Fruit fly (Drosophila melanogaster): ENCODE data around the gene RpL34a.

The RpL34a gene

DNA sequence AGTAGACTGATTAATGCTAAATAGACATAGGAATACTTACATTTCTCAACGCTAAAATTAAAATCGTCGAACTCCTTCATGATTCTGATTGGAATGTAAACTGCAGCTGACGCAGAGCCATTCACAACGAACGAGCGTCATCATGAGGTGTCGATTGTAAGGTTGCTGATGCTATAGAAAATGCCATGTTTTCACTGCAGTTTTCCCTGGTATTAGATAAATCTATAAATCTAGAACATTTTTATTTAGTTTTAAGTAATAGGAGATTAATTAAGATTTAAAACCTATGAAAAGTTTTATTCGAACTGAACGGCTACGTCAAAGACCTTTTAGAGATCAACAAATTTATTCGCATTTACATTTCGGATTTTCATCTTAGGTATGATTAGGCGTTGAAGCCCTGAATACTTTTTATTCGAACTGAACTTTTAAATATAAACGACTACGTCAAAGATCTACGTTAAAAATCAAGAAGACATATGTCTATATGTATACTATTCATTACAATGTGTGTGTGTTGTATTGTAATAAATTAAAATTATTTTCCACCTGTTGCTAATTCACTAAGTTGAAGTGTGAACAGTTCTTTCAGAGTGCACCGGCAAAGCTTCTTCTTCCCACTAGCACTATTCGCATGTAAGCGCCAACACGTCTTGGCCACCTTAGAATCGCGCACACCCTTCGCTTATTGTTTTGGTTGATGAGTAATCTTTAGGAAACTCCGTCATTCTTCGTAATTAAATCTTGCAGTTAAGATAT is 6.7 kb downstream of the RpL34a start, which contains the start of the genes Exo84 and Vps2 (continued):
- TF ChIP-seq CG6272 (GFP tag; IDR thresholded peaks at IDR 0.05) (0 out of 2 replicates have a peak, but pooled peaks have one; percentile 28), CG12104 (GFP tag; optimal IDR thresholded peaks at IDR 0.05) (peak; percentile 26), CG17186 (GFP tag; optimal IDR thresholded peaks at IDR 0.05) (no peak), Hr39 (optimal IDR thresholded peaks at IDR 0.05) (no peak), Blimp-1 (GFP tag; optimal IDR thresholded peaks at IDR 0.05) (no peak), CG9437 (GFP tag; optimal IDR thresholded peaks at IDR 0.05) (peak; percentile 55), CG3281 (GFP tag; optimal IDR thresholded peaks at IDR 0.05) (no peak), Bteb2 (GFP tag; optimal IDR thresholded peaks at IDR 0.05) (no peak), Nf-YB (GFP tag; optimal IDR thresholded peaks at IDR 0.05) (no peak), Eip74EF (GFP tag; optimal IDR thresholded peaks at IDR 0.05) (peak in 1 of 2 experiments; percentile 36), gcm2 (GFP tag; optimal IDR thresholded peaks at IDR 0.05) (no peak), CG15011 (GFP tag; optimal IDR thresholded peaks at IDR 0.05) (no peak), Ets97D (GFP tag; optimal IDR thresholded peaks at IDR 0.05) (peak; percentile 21), pros (GFP tag; optimal IDR thresholded peaks at IDR 0.05) (no peak), crc (GFP tag; optimal IDR thresholded peaks at IDR 0.05) (no peak), CG13296 (GFP tag; optimal IDR thresholded peaks at IDR 0.05) (no peak), luna (GFP tag; optimal IDR thresholded peaks at IDR 0.05) (no peak), jing (GFP tag; optimal IDR thresholded peaks at IDR 0.05) (no peak), CG2712 (tag; optimal IDR thresholded peaks at IDR 0.05) (peak; percentile 54), CG18011 (GFP tag; optimal IDR thresholded peaks at IDR 0.05) (no peak), CG16863 (GFP tag; optimal IDR thresholded peaks at IDR 0.05) (no peak), Usf (GFP tag; optimal IDR thresholded peaks at IDR 0.05) (peak; percentile 67), D19A (tag; optimal IDR thresholded peaks at IDR 0.05) (no peak), lab (GFP tag; optimal IDR thresholded peaks at IDR 0.05) (no peak), bcd (GFP tag; optimal IDR thresholded peaks at IDR 0.05) (peak; percentile 70), Fer1 (GFP tag; optimal IDR thresholded peaks at IDR 0.05) (no peak), chm (GFP tag; IDR thresholded peaks at IDR 0.05) (no peak), CG4282 (GFP tag; optimal IDR thresholded peaks at IDR 0.05) (no peak), Sry-δ (GFP tag; optimal IDR thresholded peaks at IDR 0.05) (peak; percentile 3), cwo (GFP tag; optimal IDR thresholded peaks at IDR 0.05) (no peak), peb (GFP tag; IDR thresholded peaks at IDR 0.05) (no peak), E2f1 (GFP tag; IDR thresholded peaks at IDR 0.05) (no peak), Fer3 (tag; optimal IDR thresholded peaks at IDR 0.05) (peak; percentile 18), pfk (GFP tag; optimal IDR thresholded peaks at IDR 0.05) (no peak), D19B (GFP tag; optimal IDR thresholded peaks at IDR 0.05) (peak; percentile 20), ci (GFP tag; IDR thresholded peaks at IDR 0.05) (no peak), salm (tag; optimal IDR thresholded peaks at IDR 0.05) (no peak), CG2129 (GFP tag; IDR thresholded peaks at IDR 0.05; ENCODE audit: partially characterized antibody) (no peak), NFAT (GFP tag; IDR thresholded peaks at IDR 0.05) (peak; percentile 26; the same call in 1 of the 2 replicates), bab2 (GFP tag; optimal IDR thresholded peaks at IDR 0.05) (peak; percentile 38), ERR (GFP tag; optimal IDR thresholded peaks at IDR 0.05) (no peak), ken (GFP tag; IDR thresholded peaks at IDR 0.05) (no peak), CG5953 (GFP tag; IDR thresholded peaks at IDR 0.05) (no peak), CG3847 (GFP tag; IDR thresholded peaks at IDR 0.05) (peak; percentile 53; the same call in 1 of the 2 replicates), CG17361 (GFP tag; IDR thresholded peaks at IDR 0.05) (peak; percentile 90), CG15601 (tag; optimal IDR thresholded peaks at IDR 0.05) (no peak), CG12219 (GFP tag; optimal IDR thresholded peaks at IDR 0.05) (no peak), bsh (GFP tag; optimal IDR thresholded peaks at IDR 0.05) (peak in 1 of 2 experiments; percentile 17), CG14710 (tag; optimal IDR thresholded peaks at IDR 0.05) (peak; percentile 68)
